Fruit fly (Drosophila melanogaster) whole organism, embryonic: ENCODE results near the gene CG5390.

Experiments used
- ATbp ChIP-seq: fragments of 200-800 bp; sonication (Bioruptor generic); optimal IDR thresholded peaks from 2 replicates; lab custom pipeline; 2017; ENCODE audit warnings: missing biosample characterization, mild to moderate bottlenecking, missing genetic modification characterization, missing genetic modification reagents
- B-H1 ChIP-seq: fragments of 200-800 bp; sonication (Bioruptor generic); IDR thresholded peaks from 3 replicates; pipeline ENCODE4 v1.3.6; 2022; ENCODE audit warnings: missing biosample characterization, missing genetic modification characterization
- Bteb2 ChIP-seq: fragments of 200-800 bp; sonication (Bioruptor generic); optimal IDR thresholded peaks from 2 replicates; lab custom pipeline; 2016; ENCODE audit warnings: missing biosample characterization, missing genetic modification characterization
- CG10431 ChIP-seq: fragments of 200-800 bp; sonication (Bioruptor generic); optimal IDR thresholded peaks from 3 replicates; lab custom pipeline; 2018; ENCODE audit warnings: missing biosample characterization, mild to moderate bottlenecking, missing genetic modification characterization
- CG10565 ChIP-seq: fragments of 200-800 bp; sonication (Bioruptor generic); optimal IDR thresholded peaks from 3 replicates; lab custom pipeline; 2016; ENCODE audit warnings: missing biosample characterization, mild to moderate bottlenecking, missing genetic modification characterization
- CG14860 ChIP-seq: fragments of 200-800 bp; sonication (Bioruptor generic); IDR thresholded peaks from 3 replicates; pipeline ENCODE4 v1.3.6; 2022; ENCODE audit warnings: missing biosample characterization, missing genetic modification characterization; ENCODE audit not compliant: partially characterized antibody
- CG15269 ChIP-seq: fragments of 200-800 bp; sonication (Bioruptor generic); optimal IDR thresholded peaks from 2 replicates; lab custom pipeline; 2018; ENCODE audit warnings: missing biosample characterization, mild to moderate bottlenecking, missing genetic modification characterization, moderate library complexity
- CG17186 ChIP-seq: fragments of 200-800 bp; sonication (Bioruptor generic); optimal IDR thresholded peaks from 3 replicates; lab custom pipeline; 2017; ENCODE audit warnings: missing biosample characterization, missing genetic modification reagents, missing genetic modification characterization
- CG17612 ChIP-seq: fragments of 200-800 bp; sonication (Bioruptor generic); IDR thresholded peaks from 2 replicates; pipeline ENCODE4 v1.3.6; 2022; ENCODE audit warnings: missing biosample characterization, missing genetic modification characterization
- CG17802 ChIP-seq: fragments of 200-800 bp; sonication (Bioruptor generic); optimal IDR thresholded peaks from 2 replicates; lab custom pipeline; 2018; ENCODE audit warnings: missing biosample characterization, mild to moderate bottlenecking, missing genetic modification characterization, moderate library complexity
- CG17829 ChIP-seq: fragments of 200-800 bp; optimal IDR thresholded peaks from 2 replicates; lab custom pipeline; 2019; ENCODE audit warnings: missing biosample characterization, mild to moderate bottlenecking, missing genetic modification characterization, moderate library complexity
- CG18262 ChIP-seq: fragments of 200-800 bp; optimal IDR thresholded peaks from 3 replicates; lab custom pipeline; 2019; ENCODE audit warnings: missing biosample characterization, mild to moderate bottlenecking, missing genetic modification characterization, moderate library complexity
- CG42726 ChIP-seq: fragments of 200-800 bp; sonication (Bioruptor generic); IDR thresholded peaks from 2 replicates; pipeline ENCODE4 v1.3.6; 2022; ENCODE audit warnings: missing biosample characterization, missing genetic modification characterization; ENCODE audit not compliant: partially characterized antibody
- CG9215 ChIP-seq: fragments of 200-800 bp; sonication (Bioruptor generic); IDR thresholded peaks from 2 replicates; pipeline ENCODE4 v1.3.6; 2022; ENCODE audit warnings: missing biosample characterization, missing genetic modification characterization
- Chrac-16 ChIP-seq: fragments of 200-800 bp; sonication (Bioruptor generic); optimal IDR thresholded peaks from 3 replicates; lab custom pipeline; 2016; ENCODE audit warnings: missing biosample characterization, missing genetic modification characterization
- CoRest ChIP-seq: fragments of 200-800 bp; sonication (Bioruptor generic); optimal IDR thresholded peaks from 3 replicates; lab custom pipeline; 2018; ENCODE audit warnings: missing biosample characterization, mild to moderate bottlenecking, missing genetic modification characterization, moderate library complexity
- D19A ChIP-seq: fragments of 200-800 bp; optimal IDR thresholded peaks from 3 replicates; lab custom pipeline; 2019; ENCODE audit warnings: missing biosample characterization, mild to moderate bottlenecking, missing genetic modification characterization, moderate library complexity
- Fer2 ChIP-seq: fragments of 200-800 bp; sonication (Bioruptor generic); optimal IDR thresholded peaks from 2 replicates; lab custom pipeline; 2018; ENCODE audit warnings: missing biosample characterization, mild to moderate bottlenecking, missing genetic modification characterization, moderate library complexity
- Hey ChIP-seq: fragments of 200-800 bp; sonication (Bioruptor generic); optimal IDR thresholded peaks from 3 replicates; lab custom pipeline; 2018; ENCODE audit warnings: missing biosample characterization, mild to moderate bottlenecking, missing genetic modification characterization
- Hmx ChIP-seq: fragments of 200-800 bp; sonication (Bioruptor generic); optimal IDR thresholded peaks from 2 replicates; lab custom pipeline; 2016; ENCODE audit warnings: missing biosample characterization, missing genetic modification characterization
- Mrtf ChIP-seq: fragments of 200-800 bp; sonication (Bioruptor generic); IDR thresholded peaks from 3 replicates; pipeline ENCODE4 v1.3.6; 2022; ENCODE audit warnings: missing biosample characterization, missing genetic modification characterization
- Nf-YC ChIP-seq: fragments of 200-800 bp; optimal IDR thresholded peaks from 3 replicates; lab custom pipeline; 2019; ENCODE audit warnings: missing biosample characterization, mild to moderate bottlenecking, missing genetic modification characterization, moderate library complexity
- NfI ChIP-seq: fragments of 200-800 bp; sonication (Bioruptor generic); optimal IDR thresholded peaks from 3 replicates; lab custom pipeline; 2018; ENCODE audit warnings: missing biosample characterization, mild to moderate bottlenecking, missing genetic modification characterization, moderate library complexity
- Oaz ChIP-seq: fragments of 200-800 bp; sonication (Bioruptor generic); IDR thresholded peaks from 2 replicates; pipeline ENCODE4 v1.3.6; 2022; ENCODE audit warnings: missing biosample characterization, missing genetic modification characterization
- Ravus ChIP-seq: fragments of 200-800 bp; sonication (Bioruptor generic); IDR thresholded peaks from 2 replicates; pipeline ENCODE4 v1.3.6; 2022; ENCODE audit warnings: missing biosample characterization, missing genetic modification characterization
- Rx ChIP-seq: fragments of 200-800 bp; sonication (Bioruptor generic); IDR thresholded peaks from 2 replicates; pipeline ENCODE4 v1.3.6; 2022; ENCODE audit warnings: missing biosample characterization, missing genetic modification characterization
- TFAM ChIP-seq: fragments of 200-800 bp; sonication (Bioruptor generic); optimal IDR thresholded peaks from 2 replicates; lab custom pipeline; 2017; ENCODE audit warnings: missing biosample characterization, missing genetic modification characterization, inconsistent platforms
- Xbp1 ChIP-seq: fragments of 200-800 bp; sonication (Bioruptor generic); optimal IDR thresholded peaks from 3 replicates; lab custom pipeline; 2016; ENCODE audit warnings: missing biosample characterization, mild to moderate bottlenecking, missing genetic modification characterization
- ab ChIP-seq: fragments of 200-800 bp; sonication (Bioruptor generic); optimal IDR thresholded peaks from 2 replicates; lab custom pipeline; 2016; ENCODE audit warnings: missing biosample characterization, missing genetic modification characterization
- abd-A ChIP-seq: fragments of 200-800 bp; sonication (Bioruptor generic); optimal IDR thresholded peaks from 3 replicates; lab custom pipeline; 2019; ENCODE audit warnings: missing biosample characterization, mild to moderate bottlenecking, missing genetic modification characterization, moderate library complexity
- cwo ChIP-seq: fragments of 200-800 bp; sonication (Bioruptor generic); optimal IDR thresholded peaks from 3 replicates; lab custom pipeline; 2017; ENCODE audit warnings: missing biosample characterization, missing genetic modification characterization, mild to moderate bottlenecking, moderate library complexity, missing genetic modification reagents
- dan ChIP-seq: fragments of 200-800 bp; sonication (Bioruptor generic); IDR thresholded peaks from 2 replicates; pipeline ENCODE4 v1.3.6; 2022; ENCODE audit warnings: missing biosample characterization, missing genetic modification characterization
- dm ChIP-seq: fragments of 200-800 bp; sonication (Bioruptor generic); optimal IDR thresholded peaks from 3 replicates; lab custom pipeline; 2016; ENCODE audit warnings: missing biosample characterization, missing genetic modification characterization
- ems ChIP-seq: fragments of 200-800 bp; sonication (Bioruptor generic); optimal IDR thresholded peaks from 3 replicates; lab custom pipeline; 2016; ENCODE audit warnings: missing biosample characterization, missing genetic modification characterization
- hb ChIP-seq: fragments of 200-800 bp; sonication (Bioruptor generic); IDR thresholded peaks from 3 replicates; pipeline ENCODE4 v1.3.6; 2022; ENCODE audit warnings: missing biosample characterization, missing genetic modification characterization; ENCODE audit not compliant: partially characterized antibody
- kah ChIP-seq: fragments of 200-800 bp; sonication (Bioruptor generic); optimal IDR thresholded peaks from 2 replicates; lab custom pipeline; 2018; ENCODE audit warnings: missing biosample characterization, mild to moderate bottlenecking, missing genetic modification characterization
- kay ChIP-seq: fragments of 200-800 bp; sonication (Bioruptor generic); optimal IDR thresholded peaks from 2 replicates; lab custom pipeline; 2016; ENCODE audit warnings: missing biosample characterization, missing genetic modification characterization
- knrl ChIP-seq: fragments of 200-800 bp; sonication (Bioruptor generic); IDR thresholded peaks from 3 replicates; pipeline ENCODE4 v1.3.6; 2022; ENCODE audit warnings: missing biosample characterization, missing genetic modification characterization; ENCODE audit not compliant: partially characterized antibody
- mam ChIP-seq: fragments of 200-800 bp; sonication (Bioruptor generic); optimal IDR thresholded peaks from 3 replicates; lab custom pipeline; 2016; ENCODE audit warnings: missing biosample characterization, missing genetic modification characterization
- mirr ChIP-seq: fragments of 200-800 bp; sonication (Bioruptor generic); optimal IDR thresholded peaks from 3 replicates; lab custom pipeline; 2018; ENCODE audit warnings: missing biosample characterization, mild to moderate bottlenecking, missing genetic modification characterization
- nmo ChIP-seq: fragments of 200-800 bp; sonication (Bioruptor generic); optimal IDR thresholded peaks from 2 replicates; lab custom pipeline; 2018; ENCODE audit warnings: missing biosample characterization, mild to moderate bottlenecking, missing genetic modification characterization, moderate library complexity
- org-1 ChIP-seq: fragments of 200-800 bp; sonication (Bioruptor generic); optimal IDR thresholded peaks from 2 replicates; lab custom pipeline; 2017; ENCODE audit warnings: missing biosample characterization, missing genetic modification characterization
- pb ChIP-seq: fragments of 200-800 bp; sonication (Bioruptor generic); optimal IDR thresholded peaks from 3 replicates; lab custom pipeline; 2016; ENCODE audit warnings: missing biosample characterization, missing genetic modification characterization
- peb ChIP-seq: fragments of 200-800 bp; sonication (Bioruptor generic); IDR thresholded peaks from 2 replicates; pipeline ENCODE4 v1.3.6; 2022; ENCODE audit warnings: missing biosample characterization, missing genetic modification characterization
- pita ChIP-seq: fragments of 200-800 bp; sonication (Bioruptor generic); optimal IDR thresholded peaks from 2 replicates; lab custom pipeline; 2017; ENCODE audit warnings: missing biosample characterization, mild to moderate bottlenecking, missing genetic modification characterization
- ssp ChIP-seq: fragments of 200-800 bp; sonication (Bioruptor generic); IDR thresholded peaks from 2 replicates; pipeline ENCODE4 v1.3.6; 2022; ENCODE audit warnings: missing biosample characterization, missing genetic modification characterization
- tin ChIP-seq: fragments of 200-800 bp; sonication (Bioruptor generic); optimal IDR thresholded peaks from 3 replicates; lab custom pipeline; 2016; ENCODE audit warnings: missing biosample characterization, missing genetic modification characterization
- tna ChIP-seq: fragments of 200-800 bp; sonication (Bioruptor generic); IDR thresholded peaks from 2 replicates; pipeline ENCODE4 v1.3.6; 2022; ENCODE audit warnings: missing biosample characterization, missing genetic modification characterization; ENCODE audit not compliant: partially characterized antibody
- twi ChIP-seq: fragments of 200-800 bp; optimal IDR thresholded peaks from 2 replicates; lab custom pipeline; 2019; ENCODE audit warnings: missing biosample characterization, mild to moderate bottlenecking, missing genetic modification characterization, moderate library complexity
- usp ChIP-seq: fragments of >200 bp; optimal IDR thresholded peaks from 2 replicates; lab custom pipeline; 2017; ENCODE audit warnings: missing biosample characterization, missing genetic modification characterization
- vfl ChIP-seq: fragments of 200-800 bp; sonication (Bioruptor generic); optimal IDR thresholded peaks from 2 replicates; lab custom pipeline; 2016; ENCODE audit warnings: missing biosample characterization, missing genetic modification characterization
- vnd ChIP-seq: fragments of 200-800 bp; sonication (Bioruptor generic); IDR thresholded peaks from 3 replicates; pipeline ENCODE4 v1.3.6; 2022; ENCODE audit warnings: missing biosample characterization, missing genetic modification characterization; ENCODE audit not compliant: partially characterized antibody

Gene CG5390

DNA sequence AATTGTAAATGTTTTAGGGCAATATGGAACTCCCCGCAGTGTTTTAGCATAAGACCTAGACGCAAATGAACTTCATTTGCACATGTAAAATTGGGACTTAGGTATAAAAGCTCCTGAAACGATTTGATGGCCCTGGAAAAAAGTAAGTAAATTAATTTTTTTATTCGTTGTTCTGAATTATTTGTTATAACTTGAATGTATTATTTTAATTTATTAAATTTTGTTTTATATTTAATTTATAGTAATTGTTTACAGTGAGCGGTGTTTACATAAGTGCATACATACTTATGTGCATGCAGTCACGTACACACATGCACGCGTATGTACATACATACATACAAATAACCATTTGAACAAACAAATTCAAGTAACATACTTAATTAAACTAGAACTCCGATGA lies 30.0 kb downstream of the CG5390 start (continued):
- no peak for TF ChIP-seq Hey (tag; lab: Kevin White, UChicago)
- no peak for TF ChIP-seq kay (GFP tag; lab: Kevin White, UChicago)
- no peak for TF ChIP-seq Hmx (GFP tag; lab: Kevin White, UChicago)
- TF ChIP-seq Chrac-16 (GFP tag; lab: Kevin White, UChicago) = no peak
- TF ChIP-seq CoRest (tag; lab: Kevin White, UChicago) = no peak
- TF ChIP-seq tin (GFP tag; lab: Kevin White, UChicago) = no peak
- no peak for TF ChIP-seq Bteb2 (GFP tag; lab: Kevin White, UChicago)
- TF ChIP-seq dan (GFP tag; lab: Robert Waterston, UW) = no peak
- TF ChIP-seq CG17802 (tag; lab: Kevin White, UChicago) = peak; percentile 29
- TF ChIP-seq mirr (GFP tag; lab: Kevin White, UChicago) = no peak
- TF ChIP-seq twi = no peak
- TF ChIP-seq peb (GFP tag; lab: Robert Waterston, UW) = no peak
- TF ChIP-seq D19A = no peak
- TF ChIP-seq mam (GFP tag; lab: Kevin White, UChicago) = no peak
- TF ChIP-seq CG15269 = no peak
- peak; percentile 44 for TF ChIP-seq kah (GFP tag; lab: Kevin White, UChicago)
- peak; percentile 69 for TF ChIP-seq CG17829
- TF ChIP-seq vfl (GFP tag; lab: Kevin White, UChicago) = no peak
- no peak for TF ChIP-seq CG9215 (GFP tag; lab: Robert Waterston, UW)
- TF ChIP-seq tna (GFP tag; lab: Robert Waterston, UW) = no peak
- TF ChIP-seq ssp (GFP tag; lab: Robert Waterston, UW) = no peak
- no peak for TF ChIP-seq pita (GFP tag; lab: Kevin White, UChicago)
- no peak for TF ChIP-seq Mrtf (GFP tag; lab: Robert Waterston, UW)
- TF ChIP-seq pb = no peak
- no peak for TF ChIP-seq CG17612 (GFP tag; lab: Robert Waterston, UW)
- TF ChIP-seq abd-A (tag; lab: Kevin White, UChicago) = no peak
- TF ChIP-seq Ravus (GFP tag; lab: Robert Waterston, UW) = no peak
- TF ChIP-seq Xbp1 = no peak
- TF ChIP-seq usp (GFP tag; lab: Kevin White, UChicago) = no peak
- peak; percentile 10; the same call in 1 of the 3 replicates for TF ChIP-seq B-H1 (GFP tag; lab: Robert Waterston, UW)
- TF ChIP-seq vnd (GFP tag; lab: Robert Waterston, UW) = no peak
- no peak for TF ChIP-seq CG14860 (GFP tag; lab: Robert Waterston, UW)
- TF ChIP-seq org-1 (GFP tag; lab: Kevin White, UChicago) = no peak
- peak; percentile 82 for TF ChIP-seq CG18262
- TF ChIP-seq ems = no peak
- no peak for TF ChIP-seq Fer2
- TF ChIP-seq nmo (GFP tag; lab: Kevin White, UChicago) = peak; percentile 41
- no peak for TF ChIP-seq ATbp (GFP tag; lab: Kevin White, UChicago)
- no peak for TF ChIP-seq TFAM (GFP tag; lab: Kevin White, UChicago)
- no peak for TF ChIP-seq Oaz
- no peak for TF ChIP-seq ab (GFP tag; lab: Kevin White, UChicago)
- TF ChIP-seq CG17186 (GFP tag; lab: Kevin White, UChicago) = peak; percentile 17
- no peak for TF ChIP-seq Rx (GFP tag; lab: Robert Waterston, UW)
- TF ChIP-seq Nf-YC (tag; lab: Kevin White, UChicago) = no peak
- TF ChIP-seq NfI (GFP tag; lab: Kevin White, UChicago) = no peak
- TF ChIP-seq hb = no peak
- no peak for TF ChIP-seq cwo (GFP tag; lab: Kevin White, UChicago)
- no peak for TF ChIP-seq CG10565
- no peak for TF ChIP-seq CG42726 (GFP tag; lab: Robert Waterston, UW)
- TF ChIP-seq knrl (GFP tag; lab: Robert Waterston, UW) = no peak
- no peak for TF ChIP-seq dm (GFP tag; lab: Kevin White, UChicago)
- TF ChIP-seq CG10431 = peak; percentile 34
